Worm (Caenorhabditis elegans) whole organism, L4/young adult: Measurements from ENCODE around the gene npr-8.

Experiments
- W03F9.2 ChIP-seq: fragments of 150-350 bp; optimal IDR thresholded peaks from 2 replicates; lab custom pipeline; 2014; ENCODE audit warnings: missing biosample characterization, missing genetic modification characterization
- dao-5 ChIP-seq: sonication (generic microtip); optimal IDR thresholded peaks from 2 replicates; lab custom pipeline; 2016; ENCODE audit warnings: missing genotype, missing genetic modification characterization, moderate library complexity, missing compliant biosample characterization
- him-1 ChIP-seq: sonication (generic microtip); optimal IDR thresholded peaks from 2 replicates; lab custom pipeline; 2016; ENCODE audit warnings: missing genotype, missing genetic modification reagents, missing genetic modification characterization, missing compliant biosample characterization

Gene npr-8

ce11 chrX:7390270-7390669 lies 13.2 kb downstream of the npr-8 start, which contains the start of gene C10A4.6:
Gene C10A4.6 (plus strand): TSS chrX:7390570.
- TF ChIP-seq W03F9.2 (tag; lab: Kevin White, UChicago), result no peak
- no peak for TF ChIP-seq him-1 (tag; lab: Kevin White, UChicago)
- no peak for TF ChIP-seq dao-5

DNA sequence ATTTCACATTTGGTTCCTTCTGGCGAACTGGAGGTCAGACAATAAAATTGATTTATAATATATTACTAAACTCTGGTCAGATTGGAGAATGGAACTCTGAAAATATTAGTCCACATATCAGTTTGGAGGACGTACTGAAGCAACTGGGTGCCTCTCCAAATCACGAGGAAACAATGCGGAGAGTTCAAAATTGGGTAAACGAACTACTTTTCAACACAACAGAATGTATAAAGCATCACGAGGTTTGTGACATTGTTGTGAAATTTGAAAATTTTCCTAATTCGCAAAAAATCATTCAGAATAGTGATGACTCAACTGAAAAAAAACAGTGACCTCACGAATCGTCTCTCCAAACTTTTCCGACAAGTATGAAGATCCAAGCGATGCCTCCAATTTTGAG lies 16.1 kb downstream of the npr-8 start, which contains the start of gene gad-2:
Gene gad-2 (plus strand): TSS at position 301 of the 400 bp plus-strand sequence.
- TF ChIP-seq W03F9.2 (tag; lab: Kevin White, UChicago) (no peak), dao-5 (no peak), him-1 (tag; lab: Kevin White, UChicago) (no peak)

- no peak for TF ChIP-seq dao-5
- TF ChIP-seq him-1 (tag; lab: Kevin White, UChicago), result no peak
- TF ChIP-seq W03F9.2 (tag; lab: Kevin White, UChicago), result no peak
These were observed 20.8 kb downstream of the npr-8 start, which contains the start of gene C10A4.13 for ce11 chrX:7397935-7398334. Gene C10A4.13 (minus strand): TSS chrX:7398035.

DNA sequence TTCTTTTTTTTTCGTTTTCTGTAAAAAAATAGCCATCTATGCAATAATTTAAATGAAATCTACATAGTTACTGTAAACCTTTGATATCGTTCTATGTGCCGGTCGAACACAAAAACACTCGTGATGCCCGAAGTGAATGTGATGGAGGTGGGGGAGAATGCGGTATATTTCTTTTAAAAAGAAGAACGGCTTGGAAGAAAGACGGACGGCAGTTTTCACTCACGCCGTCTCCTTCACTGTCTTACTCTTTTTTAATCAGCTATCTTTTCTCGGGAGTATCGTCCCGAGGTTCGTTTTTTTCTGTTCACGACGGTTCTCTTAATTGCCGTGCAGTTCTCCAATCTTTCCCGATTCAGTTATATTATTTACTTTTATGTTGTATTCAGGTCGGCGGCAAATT lies 21.5 kb downstream of the npr-8 start, which contains the start of gene C10A4.10:
Gene C10A4.10 (plus strand): TSS at position 301 of the 400 bp plus-strand sequence.
- TF ChIP-seq him-1 (tag; lab: Kevin White, UChicago), result no peak
- TF ChIP-seq dao-5, result no peak

DNA sequence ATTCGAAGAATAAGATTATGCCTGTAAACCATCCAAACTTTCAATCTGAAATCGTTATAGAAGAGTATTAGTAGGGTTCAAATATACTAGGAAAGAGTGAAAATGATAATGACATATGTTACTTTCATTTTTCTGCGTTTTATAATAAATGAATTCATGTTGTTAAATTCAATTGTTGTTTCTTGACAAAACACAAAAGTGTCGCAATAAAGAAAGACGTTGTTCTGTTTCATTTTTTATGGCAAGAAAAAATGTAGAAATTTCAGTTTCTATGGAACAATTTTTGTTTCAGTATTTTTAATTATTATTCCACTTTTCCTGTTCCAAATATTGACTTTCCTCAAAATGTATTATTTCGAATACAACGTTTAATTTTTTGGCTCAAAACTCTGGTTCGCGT lies 23.7 kb downstream of the npr-8 start, which contains the start of gene C10A4.4:
Gene C10A4.4 (plus strand): TSS at position 301 of the 400 bp plus-strand sequence.
- no peak for TF ChIP-seq W03F9.2 (tag; lab: Kevin White, UChicago)
- no peak for TF ChIP-seq dao-5
- TF ChIP-seq him-1 (tag; lab: Kevin White, UChicago), result no peak

ce11 chrX:7404551-7404950 lies 27.4 kb downstream of the npr-8 start:
- no peak for TF ChIP-seq him-1 (tag; lab: Kevin White, UChicago)
- no peak for TF ChIP-seq W03F9.2 (tag; lab: Kevin White, UChicago)
- TF ChIP-seq dao-5, result no peak

DNA sequence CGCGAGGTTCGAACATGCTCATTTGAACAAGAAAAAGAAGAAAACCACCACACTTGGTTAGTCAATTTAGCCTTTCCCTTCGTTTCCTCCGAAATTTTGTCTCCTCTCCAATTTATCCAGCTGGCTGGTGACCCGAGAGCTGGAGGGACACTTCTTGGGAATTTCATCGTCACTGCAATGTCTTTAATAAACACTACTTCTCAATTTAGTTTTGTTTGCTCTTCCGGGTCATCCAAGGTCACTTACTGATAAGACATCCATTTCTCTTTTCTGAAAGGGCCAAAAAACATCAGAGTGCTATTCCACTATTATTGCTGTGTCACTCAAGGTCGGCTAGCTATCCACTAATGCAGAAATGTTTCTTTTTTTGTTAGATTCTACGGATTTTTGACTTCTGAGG lies 28.3 kb downstream of the npr-8 start, which contains the start of gene C10A4.3:
Gene C10A4.3 (plus strand): TSS at position 301 of the 400 bp plus-strand sequence.
- TF ChIP-seq dao-5, result no peak
- TF ChIP-seq W03F9.2 (tag; lab: Kevin White, UChicago), result no peak
- no peak for TF ChIP-seq him-1 (tag; lab: Kevin White, UChicago)

DNA sequence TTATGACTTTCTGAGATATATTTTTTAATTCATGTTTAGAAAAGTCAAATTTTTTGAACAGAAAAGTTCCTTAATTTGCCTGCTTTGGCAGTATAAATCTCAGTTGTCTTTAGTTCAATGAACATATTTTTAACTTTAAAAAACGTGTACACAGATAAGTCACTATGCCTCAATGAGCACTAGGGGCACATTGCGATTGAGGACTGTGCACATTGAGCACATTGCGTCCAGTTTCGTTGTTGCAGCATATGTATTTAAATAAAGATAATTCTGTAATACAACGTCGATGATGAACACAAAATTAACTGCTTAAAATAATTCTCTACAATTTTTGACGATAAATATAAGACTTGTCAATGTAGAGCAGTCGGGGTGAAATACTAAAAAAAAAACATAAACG lies 30.6 kb downstream of the npr-8 start:
- no peak for TF ChIP-seq W03F9.2 (tag; lab: Kevin White, UChicago)
- no peak for TF ChIP-seq him-1 (tag; lab: Kevin White, UChicago)
- no peak for TF ChIP-seq dao-5

ce11 chrX:7409030-7409429 lies 31.9 kb downstream of the npr-8 start:
- TF ChIP-seq W03F9.2 (tag; lab: Kevin White, UChicago), result no peak
- no peak for TF ChIP-seq dao-5
- TF ChIP-seq him-1 (tag; lab: Kevin White, UChicago), result no peak

DNA sequence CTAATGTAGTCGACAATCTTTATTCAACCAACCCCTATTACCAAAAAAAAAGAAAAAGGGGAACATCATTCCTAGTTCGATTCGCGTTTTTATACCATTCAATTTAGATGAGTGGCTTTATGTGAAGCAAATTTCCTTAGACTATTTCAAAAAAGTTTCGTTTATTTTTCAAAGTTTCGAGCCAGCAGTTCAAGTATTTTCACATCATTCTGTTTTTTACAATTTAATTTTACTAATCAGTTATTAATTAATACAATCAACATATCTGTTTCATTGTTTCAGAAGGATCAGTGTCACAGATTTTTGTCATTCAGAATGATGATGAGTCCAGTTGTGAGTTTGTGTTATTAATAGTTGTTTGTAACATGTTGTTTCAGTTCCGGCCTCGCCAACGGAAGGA lies 32.8 kb downstream of the npr-8 start, which contains the start of gene C10A4.2:
Gene C10A4.2 (plus strand): TSS at position 301 of the 400 bp plus-strand sequence.
- no peak for TF ChIP-seq W03F9.2 (tag; lab: Kevin White, UChicago)
- no peak for TF ChIP-seq him-1 (tag; lab: Kevin White, UChicago)
- TF ChIP-seq dao-5, result no peak

DNA sequence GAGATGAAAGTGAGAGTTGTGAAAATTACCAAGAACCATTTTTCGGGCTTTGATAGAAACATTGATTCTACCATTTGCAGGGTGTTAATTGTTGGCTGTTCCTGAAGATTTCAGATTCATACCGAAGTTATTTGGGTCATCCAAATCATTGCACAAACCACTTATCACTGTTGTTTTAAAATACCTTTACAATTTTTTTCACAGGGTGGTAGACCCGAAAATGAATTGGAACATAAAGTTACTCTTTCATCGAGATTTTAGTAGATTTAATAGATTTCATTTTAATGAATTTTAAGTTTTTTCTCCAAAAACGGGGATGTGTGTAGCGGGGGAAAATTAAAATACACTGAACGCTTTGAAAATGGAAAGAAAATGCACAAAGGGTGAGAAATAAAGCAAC lies 38.3 kb downstream of the npr-8 start, which contains the start of gene C10A4.7:
Gene C10A4.7 (minus strand): TSS at position 101 of the 400 bp plus-strand sequence.
- TF ChIP-seq W03F9.2 (tag; lab: Kevin White, UChicago) (no peak), dao-5 (no peak), him-1 (tag; lab: Kevin White, UChicago) (no peak)

DNA sequence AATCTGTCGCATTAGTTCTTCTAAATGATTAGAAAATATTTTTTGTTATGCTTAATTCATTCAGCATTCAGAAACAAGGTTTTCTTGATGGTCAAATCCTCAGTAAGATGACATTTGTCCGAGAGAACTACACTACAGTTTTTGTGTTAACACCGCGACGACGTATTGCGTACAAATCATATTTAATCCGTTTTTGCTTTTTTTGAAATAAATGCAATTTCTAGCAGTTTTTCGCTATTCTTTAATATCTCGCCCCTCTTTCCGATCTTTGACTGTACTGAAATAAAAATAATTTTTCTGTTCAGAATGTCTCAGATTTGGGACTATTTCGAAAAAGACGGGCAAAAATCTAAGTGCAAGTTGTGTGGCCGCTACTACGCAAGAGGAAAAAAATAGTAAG lies 39.0 kb downstream of the npr-8 start, which contains the start of gene C10A4.1:
Gene C10A4.1 (plus strand): TSS at position 301 of the 400 bp plus-strand sequence.
- TF ChIP-seq dao-5 (no peak), W03F9.2 (tag; lab: Kevin White, UChicago) (no peak), him-1 (tag; lab: Kevin White, UChicago) (no peak)

DNA sequence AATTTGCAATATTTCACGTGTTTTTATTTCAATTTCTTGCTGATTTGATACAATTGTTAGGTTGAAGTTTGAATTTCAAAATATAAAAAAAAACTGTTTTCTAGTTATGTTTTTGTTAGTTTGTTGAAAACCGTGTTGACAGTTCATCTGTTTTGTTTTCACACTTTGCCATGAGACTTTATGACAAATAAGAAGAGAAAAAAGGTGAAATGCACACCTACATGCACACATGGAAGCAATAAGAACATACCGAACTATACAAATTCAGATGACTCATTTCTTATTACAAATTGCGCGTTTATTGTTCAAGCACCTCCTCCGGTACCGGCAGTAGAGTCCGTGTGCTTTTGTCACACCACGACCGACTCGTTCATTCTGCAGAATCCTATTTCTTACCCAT lies 43.5 kb downstream of the npr-8 start, which contains the start of gene C10A4.9:
Gene C10A4.9 (plus strand): TSS at position 301 of the 400 bp plus-strand sequence.
- TF ChIP-seq W03F9.2 (tag; lab: Kevin White, UChicago) (no peak), dao-5 (no peak), him-1 (tag; lab: Kevin White, UChicago) (no peak)

- TF ChIP-seq him-1 (tag; lab: Kevin White, UChicago) (no peak), dao-5 (no peak), W03F9.2 (tag; lab: Kevin White, UChicago) (no peak)
These were observed 47.7 kb downstream of the npr-8 start, which contains the start of gene mnm-2 for ce11 chrX:7424813-7425212. Gene mnm-2 (minus strand): TSS chrX:7424913.

- TF ChIP-seq dao-5 (no peak), him-1 (tag; lab: Kevin White, UChicago) (no peak)
These were observed 53.4 kb downstream of the npr-8 start for ce11 chrX:7430483-7430882.
